Fruit fly (Drosophila melanogaster) whole organism, embryonic: ENCODE measurements around the gene CG3032.

Experiments used
- Bdp1 ChIP-seq: fragments of 200-800 bp; sonication (Bioruptor generic); optimal IDR thresholded peaks from 3 replicates; lab custom pipeline; 2016; ENCODE audit warnings: missing biosample characterization, missing genetic modification characterization
- C15 ChIP-seq: fragments of 200-800 bp; sonication (Bioruptor generic); IDR thresholded peaks from 3 replicates; pipeline ENCODE4 v1.3.6; 2022; ENCODE audit warnings: missing biosample characterization, missing genetic modification characterization
- CG10543 ChIP-seq: fragments of 200-800 bp; sonication (Bioruptor generic); optimal IDR thresholded peaks from 3 replicates; lab custom pipeline; 2017; ENCODE audit warnings: missing biosample characterization, mild to moderate bottlenecking, missing genetic modification characterization, moderate library complexity
- CG11723 ChIP-seq: fragments of 200-800 bp; sonication (Bioruptor generic); optimal IDR thresholded peaks from 2 replicates; lab custom pipeline; 2017; ENCODE audit warnings: missing biosample characterization, mild to moderate bottlenecking, missing genetic modification characterization
- CG12155 ChIP-seq: fragments of 200-800 bp; sonication (Bioruptor generic); optimal IDR thresholded peaks from 3 replicates; lab custom pipeline; 2016; ENCODE audit warnings: missing biosample characterization, missing genetic modification characterization
- CG12236 ChIP-seq: fragments of 200-800 bp; sonication (Bioruptor generic); optimal IDR thresholded peaks from 2 replicates; lab custom pipeline; 2016; ENCODE audit warnings: missing biosample characterization, missing genetic modification characterization
- CG12391 ChIP-seq: fragments of 200-800 bp; sonication (Bioruptor generic); optimal IDR thresholded peaks from 3 replicates; lab custom pipeline; 2018; ENCODE audit warnings: missing biosample characterization, mild to moderate bottlenecking, missing genetic modification characterization, moderate library complexity
- CG17612 ChIP-seq: fragments of 200-800 bp; sonication (Bioruptor generic); IDR thresholded peaks from 2 replicates; pipeline ENCODE4 v1.3.6; 2022; ENCODE audit warnings: missing biosample characterization, missing genetic modification characterization
- CG18619 ChIP-seq: fragments of 200-800 bp; sonication (Bioruptor generic); optimal IDR thresholded peaks from 3 replicates; lab custom pipeline; 2017; ENCODE audit warnings: missing biosample characterization, mild to moderate bottlenecking, missing genetic modification characterization
- CG32767 ChIP-seq: fragments of 200-800 bp; sonication (Bioruptor generic); IDR thresholded peaks from 2 replicates; pipeline ENCODE4 v1.3.6; 2022; ENCODE audit warnings: missing biosample characterization, missing genetic modification characterization
- CG4424 ChIP-seq: fragments of 200-800 bp; sonication (Bioruptor generic); optimal IDR thresholded peaks from 3 replicates; lab custom pipeline; 2016; ENCODE audit warnings: missing biosample characterization, missing genetic modification characterization
- CG6254 ChIP-seq: fragments of 200-800 bp; sonication (Bioruptor generic); optimal IDR thresholded peaks from 3 replicates; lab custom pipeline; 2017; ENCODE audit warnings: mild to moderate bottlenecking, missing biosample characterization, missing genetic modification reagents, missing genetic modification characterization
- CG7271 ChIP-seq: fragments of 200-800 bp; sonication (Bioruptor generic); optimal IDR thresholded peaks from 2 replicates; lab custom pipeline; 2018; ENCODE audit warnings: missing biosample characterization, mild to moderate bottlenecking, missing genetic modification characterization, moderate library complexity
- CG7357 ChIP-seq: fragments of 200-800 bp; sonication (Bioruptor generic); IDR thresholded peaks from 3 replicates; pipeline ENCODE4 v1.3.6; 2022; ENCODE audit warnings: missing biosample characterization, missing genetic modification characterization
- CG7372 ChIP-seq: fragments of 200-800 bp; sonication (Bioruptor generic); IDR thresholded peaks from 2 replicates; pipeline ENCODE4 v1.3.6; 2022; ENCODE audit warnings: missing biosample characterization, missing genetic modification characterization
- CG7556 ChIP-seq: fragments of 200-800 bp; sonication (Bioruptor generic); optimal IDR thresholded peaks from 2 replicates; lab custom pipeline; 2017; ENCODE audit warnings: missing biosample characterization, mild to moderate bottlenecking, missing genetic modification characterization
- CG7987 ChIP-seq: fragments of 200-800 bp; sonication (Bioruptor generic); optimal IDR thresholded peaks from 2 replicates; lab custom pipeline; 2018; ENCODE audit warnings: missing biosample characterization, mild to moderate bottlenecking, missing genetic modification characterization, moderate library complexity
- CG9727 ChIP-seq: fragments of 200-800 bp; sonication (Bioruptor generic); optimal IDR thresholded peaks from 3 replicates; lab custom pipeline; 2017; ENCODE audit warnings: missing biosample characterization, mild to moderate bottlenecking, missing genetic modification characterization
- CG9817 ChIP-seq: fragments of 200-800 bp; sonication (Bioruptor generic); optimal IDR thresholded peaks from 2 replicates; lab custom pipeline; 2018; ENCODE audit warnings: missing biosample characterization, mild to moderate bottlenecking, missing genetic modification characterization, moderate library complexity
- D19B ChIP-seq: fragments of 200-800 bp; sonication (Bioruptor generic); optimal IDR thresholded peaks from 2 replicates; lab custom pipeline; 2017; ENCODE audit warnings: missing biosample characterization, mild to moderate bottlenecking, missing genetic modification characterization
- Dad ChIP-seq: fragments of 200-800 bp; sonication (Bioruptor generic); optimal IDR thresholded peaks from 3 replicates; lab custom pipeline; 2016; ENCODE audit warnings: missing biosample characterization, missing genetic modification characterization
- Dip2 ChIP-seq: fragments of 200-800 bp; sonication (Bioruptor generic); IDR thresholded peaks from 2 replicates; pipeline ENCODE4 v1.3.6; 2022; ENCODE audit warnings: missing biosample characterization, missing genetic modification characterization
- Fer1 ChIP-seq: fragments of 200-800 bp; sonication (Bioruptor generic); optimal IDR thresholded peaks from 2 replicates; lab custom pipeline; 2017; ENCODE audit warnings: missing biosample characterization, mild to moderate bottlenecking, missing genetic modification characterization
- Hand ChIP-seq: fragments of 200-800 bp; sonication (Bioruptor generic); optimal IDR thresholded peaks from 2 replicates; lab custom pipeline; 2017; ENCODE audit warnings: mild to moderate bottlenecking, missing biosample characterization, missing genetic modification reagents, missing genetic modification characterization
- Hey ChIP-seq: fragments of 200-800 bp; sonication (Bioruptor generic); optimal IDR thresholded peaks from 3 replicates; lab custom pipeline; 2018; ENCODE audit warnings: missing biosample characterization, mild to moderate bottlenecking, missing genetic modification characterization
- Hr39 ChIP-seq: fragments of >200 bp; optimal IDR thresholded peaks from 2 replicates; lab custom pipeline; 2017
- Kr ChIP-seq: fragments of 200-800 bp; sonication (Bioruptor generic); optimal IDR thresholded peaks from 2 replicates; lab custom pipeline; 2017; ENCODE audit warnings: missing biosample characterization, mild to moderate bottlenecking, missing genetic modification characterization
- Lhr ChIP-seq: fragments of 200-800 bp; sonication (Bioruptor generic); optimal IDR thresholded peaks from 3 replicates; lab custom pipeline; 2017; ENCODE audit warnings: mild to moderate bottlenecking, missing biosample characterization, missing genetic modification reagents, missing genetic modification characterization
- Opbp ChIP-seq: fragments of 200-800 bp; sonication (Bioruptor generic); IDR thresholded peaks from 3 replicates; pipeline ENCODE4 v1.3.6; 2022; ENCODE audit warnings: missing biosample characterization, missing genetic modification characterization; ENCODE audit not compliant: partially characterized antibody
- Side ChIP-seq: fragments of 200-800 bp; sonication (Bioruptor generic); optimal IDR thresholded peaks from 2 replicates; lab custom pipeline; 2016; ENCODE audit warnings: missing biosample characterization, missing genetic modification characterization
- Sin3A ChIP-seq: fragments of >200 bp; optimal IDR thresholded peaks from 2 replicates; lab custom pipeline; 2018
- Six4 ChIP-seq: fragments of 200-800 bp; sonication (Bioruptor generic); optimal IDR thresholded peaks from 2 replicates; lab custom pipeline; 2016; ENCODE audit warnings: missing biosample characterization, missing genetic modification characterization
- ab ChIP-seq: fragments of 200-800 bp; sonication (Bioruptor generic); optimal IDR thresholded peaks from 2 replicates; lab custom pipeline; 2016; ENCODE audit warnings: missing biosample characterization, missing genetic modification characterization
- abd-A ChIP-seq: fragments of 200-800 bp; sonication (Bioruptor generic); optimal IDR thresholded peaks from 3 replicates; lab custom pipeline; 2019; ENCODE audit warnings: missing biosample characterization, mild to moderate bottlenecking, missing genetic modification characterization, moderate library complexity
- ash1 ChIP-seq: fragments of 200-800 bp; sonication (Bioruptor generic); optimal IDR thresholded peaks from 2 replicates; lab custom pipeline; 2018; ENCODE audit warnings: missing biosample characterization, mild to moderate bottlenecking, missing genetic modification characterization
- bab2 ChIP-seq: fragments of 200-800 bp; sonication (Bioruptor generic); optimal IDR thresholded peaks from 2 replicates; lab custom pipeline; 2016; ENCODE audit warnings: missing biosample characterization, missing genetic modification characterization
- bigmax ChIP-seq: fragments of 200-800 bp; sonication (Bioruptor generic); optimal IDR thresholded peaks from 2 replicates; lab custom pipeline; 2018; ENCODE audit warnings: missing biosample characterization, mild to moderate bottlenecking, missing genetic modification characterization
- bsh ChIP-seq, 2 experiments: fragments of 200-800 bp; sonication (Bioruptor generic); optimal IDR thresholded peaks; 2 replicates each; lab custom pipeline; 2017 to 2018; ENCODE audit warnings: mild to moderate bottlenecking in 2 of 2, missing biosample characterization in 2 of 2, missing genetic modification characterization in 2 of 2, moderate library complexity in 1 of 2
- dati ChIP-seq: fragments of 200-800 bp; sonication (Bioruptor generic); IDR thresholded peaks from 2 replicates; pipeline ENCODE4 v1.3.6; 2022; ENCODE audit warnings: missing biosample characterization, missing genetic modification characterization
- dpn ChIP-seq, 2 experiments: fragments of 200-800 bp; sonication (Bioruptor generic); optimal IDR thresholded peaks; 3 replicates each; lab custom pipeline; 2016; ENCODE audit warnings: missing biosample characterization in 2 of 2, missing genetic modification characterization in 2 of 2
- ems ChIP-seq: fragments of 200-800 bp; sonication (Bioruptor generic); optimal IDR thresholded peaks from 3 replicates; lab custom pipeline; 2016; ENCODE audit warnings: missing biosample characterization, missing genetic modification characterization
- fru ChIP-seq: fragments of >200 bp; optimal IDR thresholded peaks from 2 replicates; lab custom pipeline; 2017
- gcm2 ChIP-seq: fragments of 200-800 bp; sonication (Bioruptor generic); optimal IDR thresholded peaks from 2 replicates; lab custom pipeline; 2016; ENCODE audit warnings: missing biosample characterization, missing genetic modification characterization
- grau ChIP-seq: fragments of 200-800 bp; optimal IDR thresholded peaks from 3 replicates; lab custom pipeline; 2019; ENCODE audit warnings: missing biosample characterization, mild to moderate bottlenecking, missing genetic modification characterization, moderate library complexity
- gsb-n ChIP-seq: fragments of 200-800 bp; sonication (Bioruptor generic); optimal IDR thresholded peaks from 3 replicates; lab custom pipeline; 2018; ENCODE audit warnings: missing biosample characterization, mild to moderate bottlenecking, missing genetic modification characterization
- jing ChIP-seq: fragments of 200-800 bp; sonication (Bioruptor generic); optimal IDR thresholded peaks from 2 replicates; lab custom pipeline; 2018; ENCODE audit warnings: missing biosample characterization, mild to moderate bottlenecking, missing genetic modification characterization
- kah ChIP-seq: fragments of 200-800 bp; sonication (Bioruptor generic); optimal IDR thresholded peaks from 2 replicates; lab custom pipeline; 2018; ENCODE audit warnings: missing biosample characterization, mild to moderate bottlenecking, missing genetic modification characterization
- ken ChIP-seq: fragments of 200-800 bp; sonication (Bioruptor generic); IDR thresholded peaks from 3 replicates; pipeline ENCODE4 v1.3.6; 2022; ENCODE audit warnings: missing biosample characterization, missing genetic modification characterization
- knrl ChIP-seq: fragments of 200-800 bp; sonication (Bioruptor generic); IDR thresholded peaks from 3 replicates; pipeline ENCODE4 v1.3.6; 2022; ENCODE audit warnings: missing biosample characterization, missing genetic modification characterization; ENCODE audit not compliant: partially characterized antibody
- rib ChIP-seq: fragments of 200-800 bp; sonication (Bioruptor generic); IDR thresholded peaks from 2 replicates; pipeline ENCODE4 v1.3.6; 2022; ENCODE audit warnings: missing biosample characterization, missing genetic modification characterization
- tio ChIP-seq: fragments of 200-800 bp; sonication (Bioruptor generic); optimal IDR thresholded peaks from 2 replicates; lab custom pipeline; 2017; ENCODE audit warnings: missing biosample characterization, missing genetic modification characterization, inconsistent platforms
- tna ChIP-seq: fragments of 200-800 bp; sonication (Bioruptor generic); IDR thresholded peaks from 2 replicates; pipeline ENCODE4 v1.3.6; 2022; ENCODE audit warnings: missing biosample characterization, missing genetic modification characterization; ENCODE audit not compliant: partially characterized antibody
- vnd ChIP-seq: fragments of 200-800 bp; sonication (Bioruptor generic); IDR thresholded peaks from 3 replicates; pipeline ENCODE4 v1.3.6; 2022; ENCODE audit warnings: missing biosample characterization, missing genetic modification characterization; ENCODE audit not compliant: partially characterized antibody

The CG3032 gene

dm6 chrX:6973340-6973739 is 40.3 kb downstream of the CG3032 start, which contains the start of gene CG3040 (continued):
- peak; percentile 48; the same call in 1 of the 3 replicates for TF ChIP-seq ken (GFP tag; lab: Robert Waterston, UW)
- TF ChIP-seq abd-A (tag; lab: Kevin White, UChicago): peak; percentile 15
- no peak for TF ChIP-seq gsb-n (tag; lab: Kevin White, UChicago)
- no peak for TF ChIP-seq tna
- TF ChIP-seq kah (GFP tag; lab: Kevin White, UChicago): no peak
- no peak for TF ChIP-seq CG17612 (GFP tag; lab: Robert Waterston, UW)
- TF ChIP-seq CG9727 (GFP tag; lab: Kevin White, UChicago): no peak
- no peak for TF ChIP-seq rib (GFP tag; lab: Robert Waterston, UW)
- no peak for TF ChIP-seq Side (GFP tag; lab: Kevin White, UChicago)
- peak; percentile 24 for TF ChIP-seq Fer1 (GFP tag; lab: Kevin White, UChicago)
- TF ChIP-seq Dad (GFP tag; lab: Kevin White, UChicago): no peak
- peak; percentile 21 for TF ChIP-seq CG18619 (GFP tag; lab: Kevin White, UChicago)
- TF ChIP-seq bigmax (GFP tag; lab: Kevin White, UChicago): no peak
- TF ChIP-seq Hr39 (lab: Kevin White, UChicago): no peak
- TF ChIP-seq ems: no peak
- TF ChIP-seq CG7556 (GFP tag; lab: Kevin White, UChicago): peak; percentile 20
- TF ChIP-seq CG7372: no peak
- no peak for TF ChIP-seq C15 (GFP tag; lab: Robert Waterston, UW)
- no peak for TF ChIP-seq fru (lab: Kevin White, UChicago)
- TF ChIP-seq CG4424 (GFP tag; lab: Kevin White, UChicago): peak; percentile 19
- peak; percentile 53 for TF ChIP-seq Lhr (GFP tag; lab: Kevin White, UChicago)
- no peak for TF ChIP-seq Hand (GFP tag; lab: Kevin White, UChicago)
- TF ChIP-seq CG10543: no peak
- TF ChIP-seq jing (GFP tag; lab: Kevin White, UChicago): no peak
- no peak for TF ChIP-seq Six4 (GFP tag; lab: Kevin White, UChicago)
- TF ChIP-seq CG12391 (tag; lab: Kevin White, UChicago): peak; percentile 51
- TF ChIP-seq D19B: no peak
- TF ChIP-seq CG32767: no peak
- TF ChIP-seq bsh (GFP tag; optimal IDR thresholded peaks at IDR 0.05; lab: Kevin White, UChicago): peak in 1 of 2 experiments; percentile 36
- TF ChIP-seq CG7357 (GFP tag; lab: Robert Waterston, UW): no peak
- peak; percentile 44 for TF ChIP-seq CG12155 (GFP tag; lab: Kevin White, UChicago)
- TF ChIP-seq Opbp (GFP tag; lab: Robert Waterston, UW): no peak
- TF ChIP-seq knrl (GFP tag; lab: Robert Waterston, UW): no peak; the same call in 2 of the 3 replicates
- TF ChIP-seq gcm2: no peak
- TF ChIP-seq bab2: no peak
- no peak for TF ChIP-seq vnd (GFP tag; lab: Robert Waterston, UW)
- peak; percentile 56 for TF ChIP-seq grau (tag; lab: Kevin White, UChicago)
- TF ChIP-seq CG9817 (tag; lab: Kevin White, UChicago): no peak
- TF ChIP-seq Hey (tag; lab: Kevin White, UChicago): no peak
- no peak for TF ChIP-seq CG7271
- TF ChIP-seq Dip2: no peak
- no peak for TF ChIP-seq Kr (GFP tag; lab: Kevin White, UChicago)
- no peak for TF ChIP-seq Sin3A (lab: Kevin White, UChicago)
- TF ChIP-seq dpn (GFP tag; optimal IDR thresholded peaks at IDR 0.05; lab: Kevin White, UChicago): peak in 1 of 2 experiments; percentile 42
- no peak for TF ChIP-seq CG7987 (GFP tag; lab: Kevin White, UChicago)
- no peak for TF ChIP-seq tio
- TF ChIP-seq CG11723 (GFP tag; lab: Kevin White, UChicago): no peak
- TF ChIP-seq CG12236 (GFP tag; lab: Kevin White, UChicago): no peak
- TF ChIP-seq CG6254: no peak
- no peak for TF ChIP-seq ab (GFP tag; lab: Kevin White, UChicago)
- TF ChIP-seq ash1 (GFP tag; lab: Kevin White, UChicago): no peak
- no peak for TF ChIP-seq dati (GFP tag; lab: Robert Waterston, UW)
- no peak for TF ChIP-seq Bdp1 (GFP tag; lab: Kevin White, UChicago)
